Worm (Caenorhabditis elegans) whole organism, L4 larva: Measurements from ENCODE around the gene ttm-2.

ENCODE experiments used
- F44E2.7 ChIP-seq: fragments of 200-800 bp; sonication (Bioruptor generic); IDR thresholded peaks from 2 replicates; pipeline ENCODE4 v2.1.2; 2022; ENCODE audit warnings: missing genetic modification characterization, missing compliant biosample characterization
- R02D3.7 ChIP-seq: fragments of 150-350 bp; sonication (generic microtip); optimal IDR thresholded peaks from 3 replicates; lab custom pipeline; 2014; ENCODE audit warnings: missing biosample characterization, missing genetic modification characterization
- T20F7.1 ChIP-seq: fragments of 200-800 bp; sonication (Bioruptor generic); optimal IDR thresholded peaks from 2 replicates; lab custom pipeline; 2018; ENCODE audit warnings: mild to moderate bottlenecking, missing genetic modification characterization, missing compliant biosample characterization
- Y75B8A.6 ChIP-seq: fragments of 200-800 bp; sonication (Bioruptor generic); IDR thresholded peaks from 2 replicates; pipeline ENCODE4 v1.3.6; 2022; ENCODE audit warnings: missing genetic modification reagents, missing genetic modification characterization, missing compliant biosample characterization
- ZK337.2 ChIP-seq: fragments of 200-800 bp; sonication (Bioruptor generic); IDR thresholded peaks from 2 replicates; pipeline ENCODE4 v1.3.6; 2022; ENCODE audit warnings: missing genetic modification reagents, missing genetic modification characterization, missing compliant biosample characterization
- aha-1 ChIP-seq: fragments of 150-350 bp; peaks from one replicate; lab custom pipeline; 2014; ENCODE audit warnings: missing biosample characterization, missing genetic modification characterization
- aly-2 ChIP-seq: sonication (generic microtip); optimal IDR thresholded peaks from 2 replicates; lab custom pipeline; 2018; ENCODE audit warnings: missing biosample characterization, missing genetic modification characterization
- ceh-20 ChIP-seq: fragments of 200-800 bp; sonication (Bioruptor generic); IDR thresholded peaks from 2 replicates; pipeline ENCODE4 v1.3.6; 2022; ENCODE audit warnings: missing genetic modification reagents, missing genetic modification characterization, missing compliant biosample characterization
- ceh-32 ChIP-seq: sonication (generic microtip); optimal IDR thresholded peaks from 2 replicates; lab custom pipeline; 2016; ENCODE audit warnings: mild to moderate bottlenecking, missing genetic modification characterization, missing compliant biosample characterization; ENCODE audit not compliant: poor library complexity
- ceh-44 ChIP-seq: fragments of 200-800 bp; sonication (Bioruptor generic); IDR thresholded peaks from 2 replicates; pipeline ENCODE4 v1.3.6; 2022; ENCODE audit warnings: missing genetic modification reagents, missing genetic modification characterization, missing compliant biosample characterization
- ceh-82 ChIP-seq: sonication (generic microtip); optimal IDR thresholded peaks from 2 replicates; lab custom pipeline; 2017; ENCODE audit warnings: missing biosample characterization, missing genetic modification characterization
- cey-2 ChIP-seq: sonication (generic microtip); optimal IDR thresholded peaks from 3 replicates; lab custom pipeline; 2017; ENCODE audit warnings: missing genetic modification characterization, mild to moderate bottlenecking, missing compliant biosample characterization, antibody characterized with exemption, borderline replicate concordance; ENCODE audit not compliant: insufficient read depth
- daf-12 ChIP-seq: fragments of 150-350 bp; optimal IDR thresholded peaks from 2 replicates; lab custom pipeline; 2014; ENCODE audit warnings: missing biosample characterization, missing genetic modification reagents, missing genetic modification characterization
- daf-16 ChIP-seq, 3 experiments: sonication (generic microtip); optimal IDR thresholded peaks; 2 replicates each; lab custom pipeline; 2016 to 2017; ENCODE audit warnings: missing genetic modification characterization in 3 of 3, missing genetic modification reagents in 3 of 3, mild to moderate bottlenecking in 2 of 3, missing compliant biosample characterization in 2 of 3, missing biosample characterization in 1 of 3, moderate library complexity in 1 of 3
- dpl-1 ChIP-seq: fragments of 150-350 bp; optimal IDR thresholded peaks from 2 replicates; lab custom pipeline; 2014; ENCODE audit warnings: missing biosample characterization, missing genetic modification reagents, missing genetic modification characterization
- egl-43 ChIP-seq: fragments of 200-800 bp; sonication (Bioruptor generic); IDR thresholded peaks from 2 replicates; pipeline ENCODE4 v1.3.6; 2022; ENCODE audit warnings: missing genetic modification reagents, missing genetic modification characterization, missing compliant biosample characterization
- fos-1 ChIP-seq: fragments of 150-350 bp; optimal IDR thresholded peaks from 2 replicates; lab custom pipeline; 2014; ENCODE audit warnings: missing biosample characterization, missing genetic modification characterization
- gei-8 ChIP-seq: fragments of 200-800 bp; sonication (Bioruptor generic); optimal IDR thresholded peaks from 2 replicates; lab custom pipeline; 2018; ENCODE audit warnings: mild to moderate bottlenecking, missing genetic modification characterization, missing compliant biosample characterization
- hlh-11 ChIP-seq: fragments of 200-800 bp; sonication (Bioruptor generic); optimal IDR thresholded peaks from 2 replicates; lab custom pipeline; 2018; ENCODE audit warnings: mild to moderate bottlenecking, missing genetic modification characterization, missing compliant biosample characterization
- hlh-30 ChIP-seq: sonication (generic microtip); optimal IDR thresholded peaks from 2 replicates; lab custom pipeline; 2017; ENCODE audit warnings: antibody characterized with exemption, mild to moderate bottlenecking, missing genetic modification characterization, missing compliant biosample characterization; ENCODE audit not compliant: insufficient read depth
- hmg-1.1 ChIP-seq: fragments of 200-800 bp; sonication (Bioruptor generic); IDR thresholded peaks from 2 replicates; pipeline ENCODE4 v1.3.6; 2022; ENCODE audit warnings: missing genetic modification reagents, missing genetic modification characterization, missing compliant biosample characterization
- lim-7 ChIP-seq: fragments of 200-800 bp; sonication (Bioruptor generic); IDR thresholded peaks from 2 replicates; pipeline ENCODE4 v1.3.6; 2022; ENCODE audit warnings: missing genetic modification characterization, missing compliant biosample characterization
- lin-29 ChIP-seq: fragments of 200-800 bp; sonication (Bioruptor generic); IDR thresholded peaks from 2 replicates; pipeline ENCODE4 v1.3.6; 2022; ENCODE audit warnings: missing genetic modification reagents, missing genetic modification characterization, missing compliant biosample characterization
- lsy-2 ChIP-seq, 2 experiments: fragments of 150-350 bp in 1 of 2; sonication (generic microtip) in 1 of 2; optimal IDR thresholded peaks; 2 replicates each; lab custom pipeline; 2014 to 2017; ENCODE audit warnings: missing biosample characterization in 2 of 2, missing genetic modification characterization in 2 of 2
- mdt-29 ChIP-seq: fragments of 200-800 bp; sonication (Bioruptor generic); IDR thresholded peaks from 2 replicates; pipeline ENCODE4 v1.3.6; 2022; ENCODE audit warnings: missing genetic modification reagents, missing genetic modification characterization, missing compliant biosample characterization
- mxl-2 ChIP-seq: fragments of 200-800 bp; sonication (Bioruptor generic); conservative IDR thresholded peaks from 2 replicates; pipeline ENCODE4 v1.3.6; 2022; ENCODE audit warnings: missing genetic modification reagents, missing genetic modification characterization, missing compliant biosample characterization
- nhr-10 ChIP-seq: fragments of 150-350 bp; optimal IDR thresholded peaks from 2 replicates; lab custom pipeline; 2014; ENCODE audit warnings: missing biosample characterization, missing genetic modification characterization
- nhr-237 ChIP-seq: sonication (generic microtip); optimal IDR thresholded peaks from 2 replicates; lab custom pipeline; 2017; ENCODE audit warnings: missing biosample characterization, missing genetic modification characterization
- nhr-28 ChIP-seq: fragments of 150-350 bp; optimal IDR thresholded peaks from 2 replicates; lab custom pipeline; 2014; ENCODE audit warnings: missing biosample characterization, missing genetic modification characterization
- nhr-42 ChIP-seq: fragments of 200-800 bp; sonication (Bioruptor generic); IDR thresholded peaks from 2 replicates; pipeline ENCODE4 v1.3.6; 2022; ENCODE audit warnings: missing genetic modification characterization, missing compliant biosample characterization
- nhr-48 ChIP-seq: sonication (generic microtip); optimal IDR thresholded peaks from 2 replicates; lab custom pipeline; 2016; ENCODE audit warnings: mild to moderate bottlenecking, missing genetic modification characterization, missing compliant biosample characterization
- nhr-76 ChIP-seq: fragments of 150-350 bp; optimal IDR thresholded peaks from 2 replicates; lab custom pipeline; 2014; ENCODE audit warnings: missing biosample characterization, missing genetic modification characterization
- nhr-77 ChIP-seq: fragments of 150-350 bp; optimal IDR thresholded peaks from 2 replicates; lab custom pipeline; 2014; ENCODE audit warnings: missing biosample characterization, missing genetic modification characterization
- php-3 ChIP-seq: fragments of 200-800 bp; sonication (Bioruptor generic); IDR thresholded peaks from 2 replicates; pipeline ENCODE4 v1.3.6; 2022; ENCODE audit warnings: missing genetic modification reagents, missing genetic modification characterization, missing compliant biosample characterization
- set-16 ChIP-seq: fragments of 200-800 bp; sonication (Bioruptor generic); IDR thresholded peaks from 2 replicates; pipeline ENCODE4 v1.3.6; 2022; ENCODE audit warnings: missing genetic modification reagents, missing genetic modification characterization, missing compliant biosample characterization
- snpc-1.2 ChIP-seq: fragments of 200-800 bp; sonication (Bioruptor generic); IDR thresholded peaks from 2 replicates; pipeline ENCODE4 v1.3.6; 2022; ENCODE audit warnings: missing genetic modification reagents, missing genetic modification characterization, missing compliant biosample characterization
- snpc-4 ChIP-seq: fragments of 150-350 bp; optimal IDR thresholded peaks from 2 replicates; lab custom pipeline; 2014; ENCODE audit warnings: missing biosample characterization, missing genetic modification characterization
- unc-39 ChIP-seq: sonication (generic microtip); optimal IDR thresholded peaks from 2 replicates; lab custom pipeline; 2017; ENCODE audit warnings: missing biosample characterization, missing genetic modification characterization
- unc-62 ChIP-seq, 3 experiments: fragments of 150-350 bp in 1 of 3; sonication (generic microtip); optimal IDR thresholded peaks in 2 of 3; peaks in 1 of 3; 1 replicate in 1 of 3; 2 replicates in 2 of 3; lab custom pipeline; 2014 to 2017; ENCODE audit warnings: missing biosample characterization in 3 of 3, missing genetic modification characterization in 3 of 3, missing genetic modification reagents in 3 of 3, missing genotype in 1 of 3

Gene ttm-2

ce11 chrII:4753133-4753532 is 13.1 kb downstream of the ttm-2 start, which contains the start of gene C27D9.1:
C27D9.1 (plus strand) TSS chrII:4753413.
- peak; percentile 57 for TF ChIP-seq aha-1 (tag; lab: Kevin White, UChicago)
- TF ChIP-seq nhr-237 (tag; lab: Kevin White, UChicago), result no peak
- TF ChIP-seq mxl-2, result no peak

ce11 chrII:4752257-4752728 is 13.9 kb downstream of the ttm-2 start, which contains the start of gene F41C3.1:
F41C3.1 (plus strand) TSS chrII:4752307.
- peak in 1 of 2 experiments; percentile 96 for TF ChIP-seq unc-62 (GFP tag; optimal IDR thresholded peaks at IDR 0.05 in 1 of 2; lab: Kevin White, UChicago)
- TF ChIP-seq unc-62 (tag; optimal IDR thresholded peaks at IDR 0.05; lab: Kevin White, UChicago), result no peak
- no peak for TF ChIP-seq nhr-48 (tag; lab: Kevin White, UChicago)
- no peak for TF ChIP-seq Y75B8A.6 (GFP tag; lab: Robert Waterston, UW)
- no peak for TF ChIP-seq lim-7
- TF ChIP-seq cey-2 (tag; lab: Kevin White, UChicago), result no peak
- TF ChIP-seq T20F7.1 (GFP tag; lab: Kevin White, UChicago), result no peak
- TF ChIP-seq, all 104 proteins: peak for 1

ce11 chrII:4749581-4749980 is 16.6 kb downstream of the ttm-2 start, which contains the start of gene F41C3.2:
F41C3.2 (plus strand) TSS chrII:4749968.
- TF ChIP-seq lsy-2 (tag; optimal IDR thresholded peaks at IDR 0.05; lab: Kevin White, UChicago), result peak in 1 of 2 experiments; percentile 30
- no peak for TF ChIP-seq F44E2.7
- TF ChIP-seq ZK337.2, result no peak
- no peak for TF ChIP-seq aly-2
- TF ChIP-seq nhr-28, result peak; percentile 8
- no peak for TF ChIP-seq unc-39 (tag; lab: Kevin White, UChicago)
- no peak for TF ChIP-seq egl-43 (GFP tag; lab: Robert Waterston, UW)
- no peak for TF ChIP-seq ceh-82
- TF ChIP-seq nhr-76 (tag; lab: Kevin White, UChicago), result no peak
- TF ChIP-seq dpl-1 (GFP tag; lab: Kevin White, UChicago), result no peak
- no peak for TF ChIP-seq snpc-1.2 (GFP tag; lab: Robert Waterston, UW)
- no peak for TF ChIP-seq daf-16 (GFP tag; optimal IDR thresholded peaks at IDR 0.05; lab: Kevin White, UChicago)
- TF ChIP-seq daf-16 (tag; optimal IDR thresholded peaks at IDR 0.05; lab: Kevin White, UChicago), result no peak
- no peak for TF ChIP-seq nhr-77 (tag; lab: Kevin White, UChicago)

- TF ChIP-seq lin-29 (GFP tag; lab: Robert Waterston, UW) (no peak), hlh-30 (tag; lab: Kevin White, UChicago) (peak; percentile 66), ceh-20 (GFP tag; lab: Robert Waterston, UW) (0 out of 2 replicates have a peak, but pooled peaks have one; percentile 14), mdt-29 (GFP tag; lab: Robert Waterston, UW) (peak; percentile 64; the same call in 1 of the 2 replicates), hlh-11 (tag; lab: Kevin White, UChicago) (peak; percentile 4)
These were observed 17.8 kb downstream of the ttm-2 start for ce11 chrII:4748374-4748773.

- TF ChIP-seq php-3 (GFP tag; lab: Robert Waterston, UW), result no peak
- peak; percentile 26 for TF ChIP-seq hlh-30 (tag; lab: Kevin White, UChicago)
- TF ChIP-seq snpc-4 (tag; lab: Kevin White, UChicago), result no peak
- no peak for TF ChIP-seq R02D3.7
- no peak for TF ChIP-seq aly-2
- TF ChIP-seq set-16 (GFP tag; lab: Robert Waterston, UW), result no peak
- TF ChIP-seq nhr-10 (tag; lab: Kevin White, UChicago), result no peak
- no peak for TF ChIP-seq ceh-32 (tag; lab: Kevin White, UChicago)
- TF ChIP-seq fos-1 (tag; lab: Kevin White, UChicago), result no peak
- no peak for TF ChIP-seq daf-12 (tag; lab: Kevin White, UChicago)
- no peak for TF ChIP-seq ceh-44 (GFP tag; lab: Robert Waterston, UW)
- TF ChIP-seq nhr-42, result no peak
- no peak for TF ChIP-seq hmg-1.1
- TF ChIP-seq gei-8 (GFP tag; lab: Kevin White, UChicago), result no peak
- TF ChIP-seq lsy-2 (tag; optimal IDR thresholded peaks at IDR 0.05; lab: Kevin White, UChicago), result peak in 1 of 2 experiments; percentile 2
These were observed 18.5 kb downstream of the ttm-2 start for ce11 chrII:4747697-4748096.
